Worm (Caenorhabditis elegans) whole organism, late embryonic: ENCODE measurements around the gene smc-5.

Experiments used
- C08G9.2 ChIP-seq: sonication (generic microtip); optimal IDR thresholded peaks from 2 replicates; lab custom pipeline; 2016; ENCODE audit warnings: mild to moderate bottlenecking, missing genetic modification characterization, moderate library complexity, missing compliant biosample characterization
- F13H6.1 ChIP-seq: sonication (generic microtip); optimal IDR thresholded peaks from 2 replicates; lab custom pipeline; 2016; ENCODE audit warnings: missing genetic modification characterization, missing compliant biosample characterization
- T23F11.4 ChIP-seq: fragments of 200-800 bp; sonication (Bioruptor generic); optimal IDR thresholded peaks from 2 replicates; lab custom pipeline; 2018; ENCODE audit warnings: mild to moderate bottlenecking, missing genetic modification characterization, missing compliant biosample characterization
- ahr-1 ChIP-seq: sonication (generic microtip); optimal IDR thresholded peaks from 2 replicates; lab custom pipeline; 2016; ENCODE audit warnings: missing genetic modification characterization, missing compliant biosample characterization
- ama-1 ChIP-seq: fragments of 150-350 bp; optimal IDR thresholded peaks from 2 replicates; lab custom pipeline; 2014
- ceh-14 ChIP-seq: sonication (generic microtip); optimal IDR thresholded peaks from 2 replicates; lab custom pipeline; 2016; ENCODE audit warnings: missing genotype, missing genetic modification characterization, missing compliant biosample characterization
- ceh-19 ChIP-seq: fragments of 200-800 bp; sonication (Bioruptor generic); optimal IDR thresholded peaks from 2 replicates; lab custom pipeline; 2018; ENCODE audit warnings: mild to moderate bottlenecking, missing genetic modification characterization, missing compliant biosample characterization
- ceh-2 ChIP-seq: sonication (generic microtip); optimal IDR thresholded peaks from 2 replicates; lab custom pipeline; 2016; ENCODE audit warnings: missing genotype, missing genetic modification characterization, missing compliant biosample characterization
- ceh-24 ChIP-seq: sonication (generic microtip); optimal IDR thresholded peaks from 2 replicates; lab custom pipeline; 2016; ENCODE audit warnings: mild to moderate bottlenecking, missing genetic modification characterization, missing compliant biosample characterization
- ceh-30 ChIP-seq: fragments of 150-350 bp; optimal IDR thresholded peaks from 2 replicates; lab custom pipeline; 2014; ENCODE audit warnings: missing biosample characterization, missing genetic modification characterization
- ceh-31 ChIP-seq: sonication (generic microtip); optimal IDR thresholded peaks from 2 replicates; lab custom pipeline; 2016; ENCODE audit warnings: missing genetic modification characterization, missing compliant biosample characterization
- ceh-48 ChIP-seq: sonication (generic microtip); optimal IDR thresholded peaks from 2 replicates; lab custom pipeline; 2016; ENCODE audit warnings: missing genetic modification characterization, inconsistent platforms, missing compliant biosample characterization
- ceh-9 ChIP-seq: sonication (generic microtip); optimal IDR thresholded peaks from 2 replicates; lab custom pipeline; 2016; ENCODE audit warnings: mild to moderate bottlenecking, missing genetic modification characterization, inconsistent platforms, missing compliant biosample characterization
- che-1 ChIP-seq: sonication (generic microtip); optimal IDR thresholded peaks from 2 replicates; lab custom pipeline; 2016; ENCODE audit warnings: mild to moderate bottlenecking, missing genetic modification characterization, missing compliant biosample characterization
- dmd-4 ChIP-seq: sonication (generic microtip); optimal IDR thresholded peaks from 2 replicates; lab custom pipeline; 2016; ENCODE audit warnings: borderline replicate concordance, missing genetic modification characterization, missing compliant biosample characterization
- dve-1 ChIP-seq: sonication (generic microtip); optimal IDR thresholded peaks from 2 replicates; lab custom pipeline; 2017; ENCODE audit warnings: antibody characterized with exemption, mild to moderate bottlenecking, missing genetic modification characterization, missing compliant biosample characterization
- elt-2 ChIP-seq: sonication (generic microtip); optimal IDR thresholded peaks from 2 replicates; lab custom pipeline; 2016; ENCODE audit warnings: missing genetic modification reagents, missing genetic modification characterization, missing compliant biosample characterization
- elt-4 ChIP-seq: sonication (generic microtip); optimal IDR thresholded peaks from 2 replicates; lab custom pipeline; 2016; ENCODE audit warnings: missing genetic modification characterization, missing compliant biosample characterization
- ets-4 ChIP-seq: sonication (generic microtip); optimal IDR thresholded peaks from 2 replicates; lab custom pipeline; 2016; ENCODE audit warnings: missing genetic modification characterization, missing compliant biosample characterization
- fax-1 ChIP-seq: sonication (generic microtip); optimal IDR thresholded peaks from 2 replicates; lab custom pipeline; 2016; ENCODE audit warnings: missing genotype, missing genetic modification characterization, missing compliant biosample characterization
- fkh-10 ChIP-seq: fragments of 150-350 bp; optimal IDR thresholded peaks from 2 replicates; lab custom pipeline; 2014; ENCODE audit warnings: missing biosample characterization, missing genetic modification reagents, missing genetic modification characterization
- fkh-6 ChIP-seq: sonication (generic microtip); optimal IDR thresholded peaks from 2 replicates; lab custom pipeline; 2016; ENCODE audit warnings: missing genetic modification characterization, missing compliant biosample characterization
- gmeb-2 ChIP-seq: sonication (generic microtip); optimal IDR thresholded peaks from 2 replicates; lab custom pipeline; 2016; ENCODE audit warnings: missing genetic modification characterization, inconsistent platforms, missing compliant biosample characterization
- hlh-13 ChIP-seq: fragments of 200-800 bp; sonication (Bioruptor generic); optimal IDR thresholded peaks from 2 replicates; lab custom pipeline; 2018; ENCODE audit warnings: mild to moderate bottlenecking, missing genetic modification characterization, missing compliant biosample characterization
- hlh-15 ChIP-seq: sonication (generic microtip); optimal IDR thresholded peaks from 2 replicates; lab custom pipeline; 2016; ENCODE audit warnings: missing genetic modification characterization, missing compliant biosample characterization
- hlh-30 ChIP-seq: sonication (generic microtip); optimal IDR thresholded peaks from 2 replicates; lab custom pipeline; 2017; ENCODE audit warnings: antibody characterized with exemption, missing genetic modification characterization, missing compliant biosample characterization; ENCODE audit not compliant: insufficient read depth
- hlh-6 ChIP-seq: sonication (generic microtip); optimal IDR thresholded peaks from 2 replicates; lab custom pipeline; 2016; ENCODE audit warnings: missing genotype, missing genetic modification characterization, missing compliant biosample characterization
- hlh-8 ChIP-seq: sonication (generic microtip); optimal IDR thresholded peaks from 2 replicates; lab custom pipeline; 2016; ENCODE audit warnings: missing genotype, missing genetic modification characterization, missing compliant biosample characterization
- lin-11 ChIP-seq: fragments of 200-800 bp; sonication (Bioruptor generic); optimal IDR thresholded peaks from 2 replicates; lab custom pipeline; 2018; ENCODE audit warnings: mild to moderate bottlenecking, missing genetic modification characterization, missing compliant biosample characterization
- mec-3 ChIP-seq: sonication (generic microtip); optimal IDR thresholded peaks from 2 replicates; lab custom pipeline; 2016; ENCODE audit warnings: borderline replicate concordance, missing genetic modification characterization, missing compliant biosample characterization
- npax-4 ChIP-seq: sonication (generic microtip); optimal IDR thresholded peaks from 2 replicates; lab custom pipeline; 2016; ENCODE audit warnings: missing genetic modification characterization, missing compliant biosample characterization
- odd-2 ChIP-seq: sonication (generic microtip); optimal IDR thresholded peaks from 2 replicates; lab custom pipeline; 2017; ENCODE audit warnings: antibody characterized with exemption, mild to moderate bottlenecking, missing genetic modification characterization, missing compliant biosample characterization
- pag-3 ChIP-seq: sonication (generic microtip); optimal IDR thresholded peaks from 2 replicates; lab custom pipeline; 2016; ENCODE audit warnings: missing compliant biosample characterization, missing genetic modification characterization, borderline replicate concordance
- pat-9 ChIP-seq: fragments of 200-800 bp; sonication (Bioruptor generic); optimal IDR thresholded peaks from 2 replicates; lab custom pipeline; 2018; ENCODE audit warnings: mild to moderate bottlenecking, missing genetic modification characterization, moderate library complexity, missing compliant biosample characterization
- pax-1 ChIP-seq: fragments of 150-350 bp; optimal IDR thresholded peaks from 2 replicates; lab custom pipeline; 2014; ENCODE audit warnings: missing biosample characterization, missing genetic modification characterization
- pha-4 ChIP-seq: fragments of 150-350 bp; optimal IDR thresholded peaks from 2 replicates; lab custom pipeline; 2018; ENCODE audit warnings: missing biosample characterization, missing genetic modification reagents, missing genetic modification characterization
- pros-1 ChIP-seq: fragments of 150-350 bp; optimal IDR thresholded peaks from 2 replicates; lab custom pipeline; 2014; ENCODE audit warnings: missing biosample characterization, missing genetic modification reagents, missing genetic modification characterization
- ref-2 ChIP-seq: sonication (generic microtip); optimal IDR thresholded peaks from 2 replicates; lab custom pipeline; 2016; ENCODE audit warnings: missing genetic modification characterization, missing compliant biosample characterization
- sdc-2 ChIP-seq: sonication (generic microtip); optimal IDR thresholded peaks from 2 replicates; lab custom pipeline; 2016; ENCODE audit warnings: missing genotype, missing genetic modification characterization, missing compliant biosample characterization
- sox-2 ChIP-seq: fragments of 200-800 bp; sonication (Bioruptor generic); IDR thresholded peaks from 2 replicates; pipeline ENCODE4 v1.3.6; 2022; ENCODE audit warnings: missing genetic modification reagents, missing genetic modification characterization, missing compliant biosample characterization
- sox-4 ChIP-seq: sonication (generic microtip); optimal IDR thresholded peaks from 2 replicates; lab custom pipeline; 2017; ENCODE audit warnings: mild to moderate bottlenecking, missing genetic modification characterization, inconsistent platforms, missing compliant biosample characterization
- syd-9 ChIP-seq: sonication (generic microtip); optimal IDR thresholded peaks from 2 replicates; lab custom pipeline; 2016; ENCODE audit warnings: mild to moderate bottlenecking, missing genetic modification characterization, moderate library complexity, missing compliant biosample characterization
- tbx-2 ChIP-seq: sonication (generic microtip); optimal IDR thresholded peaks from 2 replicates; lab custom pipeline; 2016; ENCODE audit warnings: missing genetic modification characterization, missing compliant biosample characterization
- ttx-3 ChIP-seq: sonication (generic microtip); optimal IDR thresholded peaks from 2 replicates; lab custom pipeline; 2016; ENCODE audit warnings: missing genetic modification reagents, missing genetic modification characterization, missing compliant biosample characterization
- unc-3 ChIP-seq, 2 experiments: fragments of 200-800 bp in 1 of 2; sonication (Bioruptor generic) in 1 of 2; sonication (generic microtip) in 1 of 2; conservative IDR thresholded peaks in 1 of 2; optimal IDR thresholded peaks in 1 of 2; 2 replicates each; pipeline versions ENCODE4 v1.3.6 to Lab custom; 2016 to 2022; ENCODE audit warnings: missing compliant biosample characterization in 2 of 2, missing genetic modification characterization in 2 of 2, missing genetic modification reagents in 1 of 2
- unc-42 ChIP-seq: sonication (generic microtip); optimal IDR thresholded peaks from 2 replicates; lab custom pipeline; 2016; ENCODE audit warnings: missing genotype, missing genetic modification characterization, missing compliant biosample characterization
- unc-86 ChIP-seq: sonication (generic microtip); optimal IDR thresholded peaks from 2 replicates; lab custom pipeline; 2016; ENCODE audit warnings: missing genetic modification characterization, missing compliant biosample characterization
- zip-5 ChIP-seq: sonication (generic microtip); optimal IDR thresholded peaks from 2 replicates; lab custom pipeline; 2016; ENCODE audit warnings: missing genetic modification characterization, missing compliant biosample characterization

The smc-5 gene

DNA sequence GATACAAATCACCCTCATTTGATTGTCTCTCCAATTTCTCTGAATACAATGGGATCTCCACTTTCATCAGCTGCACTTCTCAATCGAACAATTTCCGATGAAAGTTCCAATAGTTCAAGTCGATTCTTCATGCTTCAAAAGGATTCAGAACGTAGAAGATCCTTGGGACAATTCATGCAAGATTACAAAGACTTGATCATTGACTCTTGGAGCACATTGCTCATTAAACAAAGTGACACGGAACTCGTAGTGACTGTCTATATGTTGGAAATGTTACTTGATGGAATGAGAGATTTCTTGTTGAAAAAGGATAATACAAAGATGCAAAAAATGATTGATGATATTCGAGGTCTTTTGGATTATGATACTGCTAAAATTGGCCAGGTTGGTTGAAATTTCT is 34.0 kb upstream of the smc-5 start:
- TF ChIP-seq ets-4 (tag; lab: Kevin White, UChicago): no peak
- TF ChIP-seq pax-1 (tag; lab: Kevin White, UChicago): no peak
- TF ChIP-seq ceh-2 (tag; lab: Kevin White, UChicago): no peak
- TF ChIP-seq ceh-14 (tag; lab: Kevin White, UChicago): no peak
- TF ChIP-seq pag-3 (tag; lab: Kevin White, UChicago): no peak
- TF ChIP-seq unc-86 (tag; lab: Kevin White, UChicago): no peak
- TF ChIP-seq ceh-48 (tag; lab: Kevin White, UChicago): no peak
- TF ChIP-seq lin-11 (tag; lab: Kevin White, UChicago): no peak
- TF ChIP-seq ceh-31 (tag; lab: Kevin White, UChicago): no peak
- TF ChIP-seq dmd-4 (tag; lab: Kevin White, UChicago): no peak
- TF ChIP-seq sox-2 (GFP tag; lab: Robert Waterston, UW): no peak
- TF ChIP-seq mec-3 (tag; lab: Kevin White, UChicago): no peak
- TF ChIP-seq ttx-3 (tag; lab: Kevin White, UChicago): no peak
- TF ChIP-seq ref-2 (tag; lab: Kevin White, UChicago): no peak
- no peak for TF ChIP-seq dve-1 (tag; lab: Kevin White, UChicago)

- no peak for TF ChIP-seq hlh-13 (GFP tag; lab: Kevin White, UChicago)
- TF ChIP-seq unc-86 (tag; lab: Kevin White, UChicago): no peak
- TF ChIP-seq npax-4 (tag; lab: Kevin White, UChicago): no peak
- no peak for TF ChIP-seq ceh-24 (tag; lab: Kevin White, UChicago)
- no peak for TF ChIP-seq tbx-2 (tag; lab: Kevin White, UChicago)
- TF ChIP-seq hlh-8: no peak
- no peak for TF ChIP-seq fkh-10 (GFP tag; lab: Kevin White, UChicago)
- TF ChIP-seq unc-3 (GFP tag; conservative IDR thresholded peaks at IDR 0.05; lab: Robert Waterston, UW): no peak
- TF ChIP-seq unc-3 (tag; optimal IDR thresholded peaks at IDR 0.05; lab: Kevin White, UChicago): no peak
- TF ChIP-seq ahr-1 (tag; lab: Kevin White, UChicago): no peak
- TF ChIP-seq gmeb-2 (tag; lab: Kevin White, UChicago): no peak
- TF ChIP-seq ceh-31 (tag; lab: Kevin White, UChicago): no peak
- TF ChIP-seq dve-1 (tag; lab: Kevin White, UChicago): no peak
- TF ChIP-seq ceh-30 (tag; lab: Kevin White, UChicago): no peak
- TF ChIP-seq hlh-15 (tag; lab: Kevin White, UChicago): no peak
- TF ChIP-seq elt-4 (tag; lab: Kevin White, UChicago): no peak
- no peak for TF ChIP-seq sdc-2
- TF ChIP-seq hlh-30 (tag; lab: Kevin White, UChicago): no peak
Observed at ce11 chrII:5031612-5032011, 30.3 kb upstream of the smc-5 start, which contains the start of gene wdr-83. Gene wdr-83, minus strand, starts transcription at chrII:5031712.

DNA sequence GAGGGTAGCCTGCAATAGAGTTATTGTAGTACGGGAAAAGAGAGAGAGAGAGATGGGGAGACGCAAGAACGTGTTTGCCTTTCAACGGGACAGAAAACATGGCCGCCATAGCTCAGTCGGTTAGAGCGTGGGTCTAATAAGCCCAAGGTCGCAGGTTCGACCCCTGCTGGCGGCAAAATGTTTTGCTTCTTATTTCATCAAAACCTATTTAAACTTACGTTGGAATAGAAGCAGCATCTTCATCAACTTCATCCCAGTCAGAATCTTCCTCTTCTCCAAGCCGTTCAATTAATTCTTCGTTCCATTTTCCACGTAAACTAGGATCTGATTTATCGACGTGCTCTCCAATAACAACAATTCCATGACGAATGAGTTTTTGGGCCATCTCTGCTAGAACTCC is 29.3 kb upstream of the smc-5 start:
- TF ChIP-seq F13H6.1 (tag; lab: Kevin White, UChicago) (peak; percentile 86), elt-2 (peak; percentile 100), hlh-6 (tag; lab: Kevin White, UChicago) (peak; percentile 97), hlh-13 (GFP tag; lab: Kevin White, UChicago) (peak; percentile 79), pat-9 (tag; lab: Kevin White, UChicago) (peak; percentile 88), fkh-6 (tag; lab: Kevin White, UChicago) (peak; percentile 84), zip-5 (tag; lab: Kevin White, UChicago) (peak; percentile 73), T23F11.4 (peak; percentile 77), sox-4 (peak; percentile 88), ceh-19 (GFP tag; lab: Kevin White, UChicago) (peak; percentile 83), odd-2 (tag; lab: Kevin White, UChicago) (peak; percentile 54), ama-1 (lab: Kevin White, UChicago) (no peak), pros-1 (tag; lab: Kevin White, UChicago) (peak; percentile 34), che-1 (tag; lab: Kevin White, UChicago) (peak; percentile 90), mec-3 (tag; lab: Kevin White, UChicago) (peak; percentile 58), hlh-30 (tag; lab: Kevin White, UChicago) (no peak), ceh-9 (tag; lab: Kevin White, UChicago) (peak; percentile 49), unc-42 (tag; lab: Kevin White, UChicago) (peak; percentile 78), pha-4 (tag; lab: Kevin White, UChicago) (no peak), fax-1 (tag; lab: Kevin White, UChicago) (peak; percentile 82), C08G9.2 (tag; lab: Kevin White, UChicago) (peak; percentile 86), unc-86 (tag; lab: Kevin White, UChicago) (peak; percentile 89), syd-9 (tag; lab: Kevin White, UChicago) (peak; percentile 84), ets-4 (tag; lab: Kevin White, UChicago) (no peak), sdc-2 (peak; percentile 90), ceh-14 (tag; lab: Kevin White, UChicago) (peak; percentile 77)
